Fruit fly (Drosophila melanogaster) whole organism, adult: ENCODE data around the gene mtg.

Source experiments
- CG14711 ChIP-seq: fragments of 200-800 bp; sonication (Bioruptor generic); optimal IDR thresholded peaks from 2 replicates; lab custom pipeline; 2018; ENCODE audit warnings: missing biosample characterization, mild to moderate bottlenecking, missing genetic modification characterization, moderate library complexity
- bab1 ChIP-seq: fragments of 200-800 bp; sonication (Bioruptor generic); optimal IDR thresholded peaks from 3 replicates; lab custom pipeline; 2019; ENCODE audit warnings: missing biosample characterization, mild to moderate bottlenecking, missing genetic modification characterization, moderate library complexity
- ovo ChIP-seq: fragments of 200-800 bp; sonication (Bioruptor generic); optimal IDR thresholded peaks from 2 replicates; lab custom pipeline; 2016; ENCODE audit warnings: missing biosample characterization, missing genetic modification characterization
- tj ChIP-seq: fragments of 200-800 bp; sonication (Bioruptor generic); optimal IDR thresholded peaks from 3 replicates; lab custom pipeline; 2017; ENCODE audit warnings: missing biosample characterization, mild to moderate bottlenecking, missing genetic modification characterization, moderate library complexity

DNA sequence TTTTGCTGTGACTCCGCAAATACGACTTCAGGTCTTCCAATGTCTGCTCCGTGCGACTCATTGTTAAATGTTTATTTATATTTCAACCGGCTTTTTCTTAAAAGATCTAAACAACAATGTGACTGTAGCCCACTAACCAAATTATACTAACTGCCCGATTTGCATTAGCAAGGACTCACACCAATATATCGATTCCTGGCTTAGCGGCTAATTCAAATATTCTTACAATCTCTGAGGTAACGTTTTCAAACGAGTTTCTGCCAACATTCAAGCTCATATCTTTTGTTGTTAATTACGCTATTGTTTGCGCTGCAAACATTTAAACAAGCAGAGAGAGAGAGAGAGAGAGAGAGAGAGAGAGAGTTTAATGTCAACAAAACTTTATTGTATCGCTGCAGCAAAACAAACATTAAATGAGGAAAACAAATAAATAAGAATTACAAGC, 58.2 kb downstream of the mtg start, which contains the start of gene tex:
- no peak for TF ChIP-seq CG14711 (tag; lab: Kevin White, UChicago)
- TF ChIP-seq bab1 (GFP tag; lab: Kevin White, UChicago), result no peak
- TF ChIP-seq ovo (GFP tag; lab: Kevin White, UChicago), result no peak
- no peak for TF ChIP-seq tj (GFP tag; lab: Kevin White, UChicago)
